Fruit fly (Drosophila melanogaster) whole organism, pupa: ENCODE measurements around the gene ND-20L.

ENCODE experiments used
- CG10348 ChIP-seq: fragments of 200-800 bp; sonication (Bioruptor generic); IDR thresholded peaks from 2 replicates; pipeline ENCODE4 v1.3.6; 2022; ENCODE audit warnings: missing biosample characterization, missing genetic modification characterization
- CG12605 ChIP-seq: fragments of 200-800 bp; sonication (Bioruptor generic); IDR thresholded peaks from 2 replicates; pipeline ENCODE4 v1.3.6; 2022; ENCODE audit warnings: missing biosample characterization, missing genetic modification characterization
- CG13204 ChIP-seq: fragments of 200-800 bp; sonication (Bioruptor generic); optimal IDR thresholded peaks from 2 replicates; lab custom pipeline; 2018; ENCODE audit warnings: missing biosample characterization, mild to moderate bottlenecking, missing genetic modification characterization, moderate library complexity
- CG14655 ChIP-seq: fragments of 200-800 bp; sonication (Bioruptor generic); optimal IDR thresholded peaks from 3 replicates; lab custom pipeline; 2017; ENCODE audit warnings: mild to moderate bottlenecking, missing biosample characterization, missing genetic modification reagents, missing genetic modification characterization
- CG15710 ChIP-seq: fragments of 200-800 bp; sonication (Bioruptor generic); optimal IDR thresholded peaks from 2 replicates; lab custom pipeline; 2018; ENCODE audit warnings: missing biosample characterization, mild to moderate bottlenecking, missing genetic modification characterization, moderate library complexity
- CG17806 ChIP-seq: fragments of 200-800 bp; sonication (Bioruptor generic); optimal IDR thresholded peaks from 2 replicates; lab custom pipeline; 2018; ENCODE audit warnings: missing biosample characterization, mild to moderate bottlenecking, missing genetic modification characterization, moderate library complexity
- CG32121 ChIP-seq: fragments of 200-800 bp; sonication (Bioruptor generic); IDR thresholded peaks from 2 replicates; pipeline ENCODE4 v1.3.6; 2022; ENCODE audit warnings: missing biosample characterization, missing genetic modification characterization
- CG34367 ChIP-seq: fragments of 200-800 bp; sonication (Bioruptor generic); optimal IDR thresholded peaks from 2 replicates; lab custom pipeline; 2018; ENCODE audit warnings: missing biosample characterization, mild to moderate bottlenecking, missing genetic modification characterization
- CG4496 ChIP-seq: fragments of 200-800 bp; sonication (Bioruptor generic); IDR thresholded peaks from 3 replicates; pipeline ENCODE4 v1.3.6; 2022; ENCODE audit warnings: missing biosample characterization, missing genetic modification characterization
- CG8159 ChIP-seq: fragments of 200-800 bp; sonication (Bioruptor generic); optimal IDR thresholded peaks from 3 replicates; lab custom pipeline; 2018; ENCODE audit warnings: missing biosample characterization, mild to moderate bottlenecking, missing genetic modification characterization, moderate library complexity
- CG8301 ChIP-seq: fragments of 200-800 bp; sonication (Bioruptor generic); optimal IDR thresholded peaks from 2 replicates; lab custom pipeline; 2018; ENCODE audit warnings: missing biosample characterization, mild to moderate bottlenecking, missing genetic modification characterization
- CG9948 ChIP-seq: fragments of 200-800 bp; sonication (Bioruptor generic); optimal IDR thresholded peaks from 2 replicates; lab custom pipeline; 2018; ENCODE audit warnings: missing biosample characterization, mild to moderate bottlenecking, missing genetic modification characterization, moderate library complexity
- D1 ChIP-seq: fragments of 200-800 bp; sonication (Bioruptor generic); optimal IDR thresholded peaks from 2 replicates; lab custom pipeline; 2018; ENCODE audit warnings: missing biosample characterization, mild to moderate bottlenecking, missing genetic modification characterization, moderate library complexity
- EcR ChIP-seq: fragments of 200-800 bp; sonication (Bioruptor generic); optimal IDR thresholded peaks from 3 replicates; lab custom pipeline; 2019; ENCODE audit warnings: missing biosample characterization, missing genetic modification characterization, mild to moderate bottlenecking, moderate library complexity, missing genetic modification reagents
- Ets98B ChIP-seq: fragments of 200-800 bp; sonication (Bioruptor generic); IDR thresholded peaks from 2 replicates; pipeline ENCODE4 v1.3.6; 2022; ENCODE audit warnings: missing biosample characterization, missing genetic modification characterization
- Pif1A ChIP-seq: fragments of 200-800 bp; sonication (Bioruptor generic); optimal IDR thresholded peaks from 3 replicates; lab custom pipeline; 2016; ENCODE audit warnings: missing biosample characterization, missing genetic modification characterization
- Pif1B ChIP-seq: fragments of 200-800 bp; sonication (Bioruptor generic); optimal IDR thresholded peaks from 3 replicates; lab custom pipeline; 2016; ENCODE audit warnings: missing biosample characterization, missing genetic modification characterization
- Snoo ChIP-seq: fragments of 200-800 bp; sonication (Bioruptor generic); optimal IDR thresholded peaks from 3 replicates; lab custom pipeline; 2017; ENCODE audit warnings: missing biosample characterization, mild to moderate bottlenecking, missing genetic modification characterization, inconsistent platforms
- fd96Ca ChIP-seq: fragments of 200-800 bp; sonication (Bioruptor generic); IDR thresholded peaks from 3 replicates; pipeline ENCODE4 v1.3.6; 2022; ENCODE audit warnings: missing biosample characterization, missing genetic modification characterization
- gl ChIP-seq: fragments of 200-800 bp; sonication (Bioruptor generic); optimal IDR thresholded peaks from 2 replicates; lab custom pipeline; 2018; ENCODE audit warnings: missing biosample characterization, mild to moderate bottlenecking, missing genetic modification characterization
- rn ChIP-seq: fragments of 200-800 bp; sonication (Bioruptor generic); IDR thresholded peaks from 2 replicates; pipeline ENCODE4 v1.3.6; 2022; ENCODE audit warnings: missing biosample characterization, missing genetic modification characterization

Gene ND-20L

dm6 chr3R:29547182-29547979 lies 31.9 kb downstream of the ND-20L start:
- TF ChIP-seq CG13204 (GFP tag; lab: Kevin White, UChicago) (no peak), gl (no peak), CG14655 (GFP tag; lab: Kevin White, UChicago) (no peak), CG4496 (no peak), CG9948 (tag; lab: Kevin White, UChicago) (no peak), fd96Ca (GFP tag; lab: Robert Waterston, UW) (no peak), EcR (GFP tag; lab: Kevin White, UChicago) (no peak), Pif1B (GFP tag; lab: Kevin White, UChicago) (no peak), Ets98B (GFP tag; lab: Robert Waterston, UW) (no peak), CG12605 (GFP tag; lab: Robert Waterston, UW) (no peak)

dm6 chr3R:29547983-29548382 lies 32.5 kb downstream of the ND-20L start:
- no peak for TF ChIP-seq CG17806
- TF ChIP-seq Pif1B (GFP tag; lab: Kevin White, UChicago), result no peak
- TF ChIP-seq CG9948 (tag; lab: Kevin White, UChicago), result no peak
- TF ChIP-seq CG8159 (tag; lab: Kevin White, UChicago), result no peak
- no peak for TF ChIP-seq Ets98B (GFP tag; lab: Robert Waterston, UW)
- no peak for TF ChIP-seq gl
- no peak for TF ChIP-seq EcR (GFP tag; lab: Kevin White, UChicago)
- no peak for TF ChIP-seq fd96Ca (GFP tag; lab: Robert Waterston, UW)
- no peak for TF ChIP-seq CG12605 (GFP tag; lab: Robert Waterston, UW)
- no peak for TF ChIP-seq Snoo (tag; lab: Kevin White, UChicago)
- no peak for TF ChIP-seq D1 (tag; lab: Kevin White, UChicago)
- no peak for TF ChIP-seq Pif1A (GFP tag; lab: Kevin White, UChicago)
- no peak for TF ChIP-seq CG10348
- TF ChIP-seq CG14655 (GFP tag; lab: Kevin White, UChicago), result no peak
- no peak for TF ChIP-seq CG13204 (GFP tag; lab: Kevin White, UChicago)
- no peak for TF ChIP-seq CG34367 (tag; lab: Kevin White, UChicago)
- no peak for TF ChIP-seq CG15710 (tag; lab: Kevin White, UChicago)
- TF ChIP-seq rn (GFP tag; lab: Robert Waterston, UW), result no peak
- TF ChIP-seq, all 21 proteins: peak for 0

dm6 chr3R:29548751-29549150 lies 33.2 kb downstream of the ND-20L start:
- TF ChIP-seq Pif1B (GFP tag; lab: Kevin White, UChicago), result no peak
- TF ChIP-seq CG12605 (GFP tag; lab: Robert Waterston, UW), result no peak

- TF ChIP-seq CG14655 (GFP tag; lab: Kevin White, UChicago) (peak; percentile 17), CG34367 (tag; lab: Kevin White, UChicago) (no peak)
These were observed 33.6 kb downstream of the ND-20L start for dm6 chr3R:29549157-29549556.

dm6 chr3R:29549945-29550344 lies 34.4 kb downstream of the ND-20L start:
- TF ChIP-seq CG12605 (GFP tag; lab: Robert Waterston, UW), result no peak
- 0 out of 3 replicates have a peak, but pooled peaks have one; percentile 6 for TF ChIP-seq CG4496
- TF ChIP-seq CG15710 (tag; lab: Kevin White, UChicago), result peak; percentile 21
- no peak for TF ChIP-seq CG10348
- peak; percentile 33; the same call in 1 of the 3 replicates for TF ChIP-seq fd96Ca (GFP tag; lab: Robert Waterston, UW)
- TF ChIP-seq CG8159 (tag; lab: Kevin White, UChicago), result peak; percentile 19
- TF ChIP-seq CG34367 (tag; lab: Kevin White, UChicago), result peak; percentile 9
- peak; percentile 42 for TF ChIP-seq CG8301 (tag; lab: Kevin White, UChicago)
- no peak for TF ChIP-seq Pif1A (GFP tag; lab: Kevin White, UChicago)
- TF ChIP-seq CG9948 (tag; lab: Kevin White, UChicago), result peak; percentile 35
- no peak for TF ChIP-seq Ets98B (GFP tag; lab: Robert Waterston, UW)
- no peak for TF ChIP-seq Snoo (tag; lab: Kevin White, UChicago)
- no peak for TF ChIP-seq rn (GFP tag; lab: Robert Waterston, UW)
- TF ChIP-seq gl, result no peak
- TF ChIP-seq EcR (GFP tag; lab: Kevin White, UChicago), result no peak
- peak; percentile 25 for TF ChIP-seq CG17806
- TF ChIP-seq CG13204 (GFP tag; lab: Kevin White, UChicago), result no peak
- no peak for TF ChIP-seq D1 (tag; lab: Kevin White, UChicago)
- no peak for TF ChIP-seq Pif1B (GFP tag; lab: Kevin White, UChicago)
- peak; percentile 58 for TF ChIP-seq CG14655 (GFP tag; lab: Kevin White, UChicago)
- no peak for TF ChIP-seq CG32121 (GFP tag; lab: Robert Waterston, UW)
- TF ChIP-seq, all 21 proteins: peak for 9

- TF ChIP-seq rn (GFP tag; lab: Robert Waterston, UW) (no peak), CG8159 (tag; lab: Kevin White, UChicago) (no peak), CG17806 (no peak), CG8301 (tag; lab: Kevin White, UChicago) (no peak), fd96Ca (GFP tag; lab: Robert Waterston, UW) (no peak), D1 (tag; lab: Kevin White, UChicago) (no peak), EcR (GFP tag; lab: Kevin White, UChicago) (no peak), Ets98B (GFP tag; lab: Robert Waterston, UW) (no peak), Snoo (tag; lab: Kevin White, UChicago) (no peak), CG9948 (tag; lab: Kevin White, UChicago) (no peak), Pif1B (GFP tag; lab: Kevin White, UChicago) (no peak), CG32121 (GFP tag; lab: Robert Waterston, UW) (no peak), CG10348 (no peak), CG34367 (tag; lab: Kevin White, UChicago) (no peak)
These were observed 35.2 kb downstream of the ND-20L start for dm6 chr3R:29550735-29551134.
